Worm (Caenorhabditis elegans) whole organism, mixed stage, embryonic: ENCODE results near the gene poml-1.

Experiments
- ceh-39 ChIP-seq: fragments of 150-350 bp; optimal IDR thresholded peaks from 2 replicates; lab custom pipeline; 2014; ENCODE audit warnings: missing biosample characterization, missing genetic modification characterization
- sem-2 ChIP-seq: fragments of 200-800 bp; sonication (Bioruptor generic); optimal IDR thresholded peaks from 2 replicates; lab custom pipeline; 2018; ENCODE audit warnings: mild to moderate bottlenecking, missing genetic modification characterization, missing compliant biosample characterization

- TF ChIP-seq ceh-39 (tag; lab: Kevin White, UChicago) = no peak
- no peak for TF ChIP-seq sem-2 (GFP tag; lab: Kevin White, UChicago)
Observed at ce11 chrX:13702923-13703322, 19.8 kb downstream of the poml-1 start.
